Worm (Caenorhabditis elegans) whole organism, early embryonic: ENCODE measurements around the gene T24E12.2.

Source experiments
- B0310.2 ChIP-seq: sonication (generic microtip); optimal IDR thresholded peaks from 2 replicates; lab custom pipeline; 2016; ENCODE audit warnings: mild to moderate bottlenecking, missing genetic modification characterization, missing compliant biosample characterization
- F13C5.2 ChIP-seq: sonication (generic microtip); optimal IDR thresholded peaks from 2 replicates; lab custom pipeline; 2017; ENCODE audit warnings: mild to moderate bottlenecking, missing genetic modification characterization, inconsistent platforms, missing compliant biosample characterization
- ama-1 ChIP-seq: fragments of 150-350 bp; optimal IDR thresholded peaks from 2 replicates; lab custom pipeline; 2014
- flt-1 ChIP-seq: fragments of 200-800 bp; sonication (Bioruptor generic); IDR thresholded peaks from 2 replicates; pipeline ENCODE4 v1.3.6; 2022; ENCODE audit warnings: missing genetic modification characterization, missing compliant biosample characterization
- hmg-4 ChIP-seq: fragments of 200-800 bp; sonication (Bioruptor generic); optimal IDR thresholded peaks from 2 replicates; lab custom pipeline; 2018; ENCODE audit warnings: mild to moderate bottlenecking, missing genetic modification characterization, missing compliant biosample characterization
- pes-1 ChIP-seq: fragments of 200-800 bp; sonication (Bioruptor generic); IDR thresholded peaks from 2 replicates; pipeline ENCODE4 v1.3.6; 2022; ENCODE audit warnings: missing genetic modification reagents, missing genetic modification characterization, missing compliant biosample characterization
- tbx-37 ChIP-seq: fragments of 200-800 bp; sonication (Bioruptor generic); conservative IDR thresholded peaks from 2 replicates; pipeline ENCODE4 v1.3.6; 2022; ENCODE audit warnings: missing genetic modification reagents, missing genetic modification characterization, missing compliant biosample characterization

- no peak for TF ChIP-seq F13C5.2
- TF ChIP-seq ama-1 (lab: Kevin White, UChicago), result no peak
- no peak for TF ChIP-seq tbx-37 (GFP tag; lab: Robert Waterston, UW)
- no peak for TF ChIP-seq flt-1 (GFP tag; lab: Robert Waterston, UW)
- no peak for TF ChIP-seq hmg-4
- TF ChIP-seq B0310.2 (tag; lab: Kevin White, UChicago), result no peak
- no peak for TF ChIP-seq pes-1
Measured at ce11 chrII:3771640-3772039, 11.1 kb upstream of the T24E12.2 start.
